Worm (Caenorhabditis elegans) whole organism, L4 larva: ENCODE measurements around the gene ZK637.12.

Experiments used
- ceh-62 ChIP-seq: sonication (generic microtip); optimal IDR thresholded peaks from 2 replicates; lab custom pipeline; 2017; ENCODE audit warnings: missing biosample characterization, missing genetic modification characterization
- dmd-8 ChIP-seq: fragments of 200-800 bp; sonication (Bioruptor generic); IDR thresholded peaks from 2 replicates; pipeline ENCODE4 v1.3.6; 2022; ENCODE audit warnings: missing genetic modification characterization, missing compliant biosample characterization
- fos-1 ChIP-seq: fragments of 150-350 bp; optimal IDR thresholded peaks from 2 replicates; lab custom pipeline; 2014; ENCODE audit warnings: missing biosample characterization, missing genetic modification characterization
- lin-39 ChIP-seq: fragments of 150-350 bp; optimal IDR thresholded peaks from 2 replicates; lab custom pipeline; 2014; ENCODE audit warnings: missing biosample characterization, missing genetic modification reagents, missing genetic modification characterization
- nhr-237 ChIP-seq: sonication (generic microtip); optimal IDR thresholded peaks from 2 replicates; lab custom pipeline; 2017; ENCODE audit warnings: missing biosample characterization, missing genetic modification characterization
- nhr-76 ChIP-seq: fragments of 150-350 bp; optimal IDR thresholded peaks from 2 replicates; lab custom pipeline; 2014; ENCODE audit warnings: missing biosample characterization, missing genetic modification characterization

ce11 chrIII:8934378-8934777, 10.3 kb downstream of the ZK637.12 start:
- TF ChIP-seq dmd-8 (GFP tag; lab: Robert Waterston, UW) (no peak), nhr-76 (tag; lab: Kevin White, UChicago) (no peak), ceh-62 (tag; lab: Kevin White, UChicago) (no peak), nhr-237 (no peak), lin-39 (no peak), fos-1 (no peak)
